Worm (Caenorhabditis elegans) whole organism, L4/young adult: ENCODE data around the gene T07D4.5.

Experiments
- W03F9.2 ChIP-seq: fragments of 150-350 bp; optimal IDR thresholded peaks from 2 replicates; lab custom pipeline; 2014; ENCODE audit warnings: missing biosample characterization, missing genetic modification characterization
- dao-5 ChIP-seq: sonication (generic microtip); optimal IDR thresholded peaks from 2 replicates; lab custom pipeline; 2016; ENCODE audit warnings: missing genotype, missing genetic modification characterization, moderate library complexity, missing compliant biosample characterization

DNA sequence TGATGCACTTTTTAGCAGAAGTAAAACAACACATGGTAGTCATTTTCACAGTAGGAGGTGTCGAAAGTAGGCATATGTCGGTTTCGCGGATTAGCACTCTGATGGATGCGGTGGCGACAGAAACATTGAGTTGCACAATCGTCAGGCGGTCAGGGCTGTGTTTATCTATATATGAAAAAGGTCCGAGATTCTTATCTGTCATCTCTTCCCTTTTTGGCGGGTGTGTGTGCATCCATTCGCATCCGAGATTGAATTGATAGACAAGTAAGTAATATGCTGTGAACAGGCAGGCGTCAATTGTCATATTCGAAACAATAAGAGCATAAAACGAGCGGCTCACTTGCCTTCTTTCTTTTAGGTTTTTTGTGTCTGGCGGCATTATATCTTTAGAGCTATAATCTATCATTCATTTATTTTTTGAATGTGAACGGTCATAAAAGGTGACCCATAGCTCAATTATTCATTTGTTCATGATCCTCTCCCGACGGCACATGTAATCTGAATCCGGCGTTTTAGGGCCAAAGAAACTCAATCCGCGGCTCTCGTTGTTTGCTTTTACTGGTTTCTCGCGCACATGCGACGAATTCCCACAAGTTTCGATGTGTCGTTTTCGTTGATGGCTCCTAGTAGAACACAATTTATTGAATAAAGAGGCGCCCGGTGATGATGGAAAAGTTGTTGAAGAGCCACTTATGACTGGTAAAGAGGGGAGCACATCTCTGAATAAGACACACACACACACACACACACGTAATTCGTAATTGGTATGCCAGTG is 14.6 kb upstream of the T07D4.5 start:
- TF ChIP-seq dao-5 (tag; lab: Kevin White, UChicago) (no peak), W03F9.2 (no peak)
